Worm (Caenorhabditis elegans) whole organism, young adult: ENCODE measurements around the gene str-139.

ENCODE experiments used
- akir-1 ChIP-seq: fragments of 200-800 bp; sonication (Bioruptor generic); optimal IDR thresholded peaks from 2 replicates; lab custom pipeline; 2018; ENCODE audit warnings: mild to moderate bottlenecking, missing genetic modification characterization, moderate library complexity, missing compliant biosample characterization
- ama-1 ChIP-seq, 3 experiments: fragments of 150-350 bp in 1 of 3; sonication (generic microtip) in 2 of 3; optimal IDR thresholded peaks; 2 replicates each; lab custom pipeline; 2014 to 2018; ENCODE audit warnings: missing biosample characterization in 2 of 3, missing genetic modification characterization in 2 of 3, missing genetic modification reagents in 2 of 3
- atf-7 ChIP-seq: sonication (generic microtip); optimal IDR thresholded peaks from 2 replicates; lab custom pipeline; 2017; ENCODE audit warnings: mild to moderate bottlenecking, missing genetic modification characterization, missing compliant biosample characterization
- ceh-79 ChIP-seq: sonication (generic microtip); optimal IDR thresholded peaks from 2 replicates; lab custom pipeline; 2017; ENCODE audit warnings: mild to moderate bottlenecking, missing genetic modification characterization, missing compliant biosample characterization
- lsl-1 ChIP-seq: fragments of 200-800 bp; sonication (Bioruptor generic); optimal IDR thresholded peaks from 2 replicates; lab custom pipeline; 2018; ENCODE audit warnings: mild to moderate bottlenecking, missing genetic modification characterization, moderate library complexity, missing compliant biosample characterization
- nhr-90 ChIP-seq: sonication (generic microtip); optimal IDR thresholded peaks from 2 replicates; lab custom pipeline; 2016; ENCODE audit warnings: missing genotype, mild to moderate bottlenecking, missing genetic modification characterization, missing compliant biosample characterization
- pha-4 ChIP-seq: fragments of 150-350 bp; sonication (generic microtip); optimal IDR thresholded peaks from 2 replicates; lab custom pipeline; 2014; ENCODE audit warnings: missing biosample characterization, missing genetic modification reagents, missing genetic modification characterization
- snpc-1.1 ChIP-seq: sonication (generic microtip); optimal IDR thresholded peaks from 2 replicates; lab custom pipeline; 2017; ENCODE audit warnings: missing genetic modification characterization, mild to moderate bottlenecking, missing compliant biosample characterization, antibody characterized with exemption, moderate library complexity, missing genotype, missing genetic modification reagents; ENCODE audit not compliant: insufficient read depth
- xnd-1 ChIP-seq: sonication (generic microtip); optimal IDR thresholded peaks from 2 replicates; lab custom pipeline; 2016; ENCODE audit warnings: missing genotype, missing genetic modification reagents, missing genetic modification characterization, missing compliant biosample characterization

- TF ChIP-seq pha-4 (tag; lab: Kevin White, UChicago) (no peak), snpc-1.1 (no peak), ama-1 (optimal IDR thresholded peaks at IDR 0.05; lab: Kevin White, UChicago) (no peak), ama-1 (GFP tag; optimal IDR thresholded peaks at IDR 0.05; lab: Kevin White, UChicago) (no peak), ceh-79 (no peak), atf-7 (tag; lab: Kevin White, UChicago) (no peak), akir-1 (GFP tag; lab: Kevin White, UChicago) (no peak), xnd-1 (tag; lab: Kevin White, UChicago) (no peak), nhr-90 (no peak), lsl-1 (no peak)
Observed at ce11 chrV:8081579-8081978, 19.6 kb upstream of the str-139 start, which contains the start of gene str-131.
